Fruit fly (Drosophila melanogaster): ENCODE results near the gene RnpS1.
A peak's percentile ranks its signal among the peaks of the same experiment; 100 is the strongest.

The RnpS1 gene

dm6 chr3R:9502416-9502763, 49.4 kb upstream of the RnpS1 start, which contains the start of gene RhoL (continued):
- TF ChIP-seq Spps (tag; optimal IDR thresholded peaks at IDR 0.05) (no peak), tll (GFP tag; optimal IDR thresholded peaks at IDR 0.05) (no peak), dmrt11E (tag; optimal IDR thresholded peaks at IDR 0.05) (no peak), ham (GFP tag; IDR thresholded peaks at IDR 0.05) (no peak), CG4707 (GFP tag; optimal IDR thresholded peaks at IDR 0.05) (peak; percentile 36), YL-1 (GFP tag; optimal IDR thresholded peaks at IDR 0.05) (no peak), org-1 (GFP tag; optimal IDR thresholded peaks at IDR 0.05) (no peak), zen2 (GFP tag; IDR thresholded peaks at IDR 0.05; ENCODE audit: partially characterized antibody) (peak; percentile 50; the same call in 2 of the 3 replicates), Tbp (GFP tag; optimal IDR thresholded peaks at IDR 0.05) (no peak), chm (GFP tag; IDR thresholded peaks at IDR 0.05) (peak; percentile 67), hb (GFP tag; IDR thresholded peaks at IDR 0.05; ENCODE audit: partially characterized antibody) (no peak), vvl (GFP tag; IDR thresholded peaks at IDR 0.05) (peak; percentile 39), Bgb (GFP tag; IDR thresholded peaks at IDR 0.05; ENCODE audit: partially characterized antibody) (peak; percentile 59; the same call in 1 of the 2 replicates), CG9215 (GFP tag; IDR thresholded peaks at IDR 0.05) (no peak), jumu (GFP tag; optimal IDR thresholded peaks at IDR 0.05) (no peak), Hand (GFP tag; optimal IDR thresholded peaks at IDR 0.05) (no peak), CG7745 (tag; optimal IDR thresholded peaks at IDR 0.05) (no peak), CG43689 (GFP tag; IDR thresholded peaks at IDR 0.05) (no peak), dm (GFP tag; optimal IDR thresholded peaks at IDR 0.05) (no peak), Taf1 (GFP tag; IDR thresholded peaks at IDR 0.05) (no peak), CG1529 (GFP tag; optimal IDR thresholded peaks at IDR 0.05) (no peak), HLH3B (GFP tag; IDR thresholded peaks at IDR 0.05) (no peak), gt (GFP tag; IDR thresholded peaks at IDR 0.05) (no peak), CG32532 (GFP tag; IDR thresholded peaks at IDR 0.05) (peak; percentile 68), Lhr (GFP tag; optimal IDR thresholded peaks at IDR 0.05) (no peak), Antp (GFP tag; optimal IDR thresholded peaks at IDR 0.05) (no peak), CG17328 (GFP tag; IDR thresholded peaks at IDR 0.05) (no peak), Hr39 (optimal IDR thresholded peaks at IDR 0.05) (no peak), CG30431 (GFP tag; optimal IDR thresholded peaks at IDR 0.05) (no peak), maf-S (GFP tag; optimal IDR thresholded peaks at IDR 0.05) (no peak), CG12391 (tag; optimal IDR thresholded peaks at IDR 0.05) (no peak), Eip74EF (GFP tag; optimal IDR thresholded peaks at IDR 0.05) (peak in 1 of 2 experiments; percentile 23), CG10543 (GFP tag; optimal IDR thresholded peaks at IDR 0.05) (peak; percentile 81), Aef1 (GFP tag; IDR thresholded peaks at IDR 0.05) (no peak), CG2678 (tag; optimal IDR thresholded peaks at IDR 0.05) (no peak), MBD-R2 (GFP tag; IDR thresholded peaks at IDR 0.05) (no peak), CG1647 (GFP tag; optimal IDR thresholded peaks at IDR 0.05) (no peak), CG11247 (GFP tag; IDR thresholded peaks at IDR 0.05) (no peak), caup (GFP tag; optimal IDR thresholded peaks at IDR 0.05; ENCODE audit: severe bottlenecking) (no peak), CG12071 (GFP tag; optimal IDR thresholded peaks at IDR 0.05) (peak; percentile 60), ara (GFP tag; IDR thresholded peaks at IDR 0.05) (no peak), chinmo (GFP tag; IDR thresholded peaks at IDR 0.05; ENCODE audit: partially characterized antibody) (peak; percentile 84; the same call in 2 of the 4 replicates), sens-2 (GFP tag; IDR thresholded peaks at IDR 0.05) (no peak), CG12744 (GFP tag; optimal IDR thresholded peaks at IDR 0.05) (peak; percentile 0), Opbp (GFP tag; IDR thresholded peaks at IDR 0.05; ENCODE audit: partially characterized antibody) (peak; percentile 30; the same call in 1 of the 3 replicates), CG7271 (tag; optimal IDR thresholded peaks at IDR 0.05) (no peak), CG15269 (tag; optimal IDR thresholded peaks at IDR 0.05) (no peak), gcm2 (GFP tag; optimal IDR thresholded peaks at IDR 0.05) (no peak), CG14710 (tag; optimal IDR thresholded peaks at IDR 0.05) (no peak), Hr78 (GFP tag; optimal IDR thresholded peaks at IDR 0.05) (peak in 1 of 2 experiments; percentile 43), CG5953 (GFP tag; IDR thresholded peaks at IDR 0.05) (0 out of 2 replicates have a peak, but pooled peaks have one; percentile 8)
